Fruit fly (Drosophila melanogaster) whole organism, embryonic: ENCODE data around the gene CG5181.

Experiments
- Atf3 ChIP-seq: fragments of 200-800 bp; sonication (Bioruptor generic); optimal IDR thresholded peaks from 3 replicates; lab custom pipeline; 2016; ENCODE audit warnings: missing biosample characterization, missing genetic modification characterization
- Bgb ChIP-seq: fragments of 200-800 bp; sonication (Bioruptor generic); IDR thresholded peaks from 2 replicates; pipeline ENCODE4 v1.3.6; 2022; ENCODE audit warnings: missing biosample characterization, missing genetic modification characterization; ENCODE audit not compliant: partially characterized antibody
- CG1024 ChIP-seq: fragments of 200-800 bp; sonication (Bioruptor generic); IDR thresholded peaks from 2 replicates; pipeline ENCODE4 v1.3.6; 2022; ENCODE audit warnings: missing biosample characterization, missing genetic modification characterization
- CG10321 ChIP-seq: fragments of 200-800 bp; sonication (Bioruptor generic); IDR thresholded peaks from 2 replicates; pipeline ENCODE4 v1.3.6; 2022; ENCODE audit warnings: missing biosample characterization, missing genetic modification characterization
- CG10565 ChIP-seq: fragments of 200-800 bp; sonication (Bioruptor generic); optimal IDR thresholded peaks from 3 replicates; lab custom pipeline; 2016; ENCODE audit warnings: missing biosample characterization, mild to moderate bottlenecking, missing genetic modification characterization
- CG12071 ChIP-seq: fragments of 200-800 bp; sonication (Bioruptor generic); optimal IDR thresholded peaks from 3 replicates; lab custom pipeline; 2018; ENCODE audit warnings: missing biosample characterization, mild to moderate bottlenecking, missing genetic modification characterization
- CG16863 ChIP-seq: fragments of 200-800 bp; sonication (Bioruptor generic); optimal IDR thresholded peaks from 3 replicates; lab custom pipeline; 2016; ENCODE audit warnings: missing biosample characterization, missing genetic modification characterization
- CG17186 ChIP-seq: fragments of 200-800 bp; sonication (Bioruptor generic); optimal IDR thresholded peaks from 3 replicates; lab custom pipeline; 2017; ENCODE audit warnings: missing biosample characterization, missing genetic modification reagents, missing genetic modification characterization
- CG17568 ChIP-seq: fragments of 200-800 bp; sonication (Bioruptor generic); optimal IDR thresholded peaks from 2 replicates; lab custom pipeline; 2018; ENCODE audit warnings: missing biosample characterization, mild to moderate bottlenecking, missing genetic modification characterization, moderate library complexity
- CG18262 ChIP-seq: fragments of 200-800 bp; optimal IDR thresholded peaks from 3 replicates; lab custom pipeline; 2019; ENCODE audit warnings: missing biosample characterization, mild to moderate bottlenecking, missing genetic modification characterization, moderate library complexity
- CG31224 ChIP-seq: fragments of 200-800 bp; sonication (Bioruptor generic); IDR thresholded peaks from 2 replicates; pipeline ENCODE4 v1.3.6; 2022; ENCODE audit warnings: missing biosample characterization, missing genetic modification characterization
- CG31388 ChIP-seq: fragments of 200-800 bp; sonication (Bioruptor generic); optimal IDR thresholded peaks from 2 replicates; lab custom pipeline; 2016; ENCODE audit warnings: missing biosample characterization, missing genetic modification characterization
- CG3163 ChIP-seq: fragments of 200-800 bp; sonication (Bioruptor generic); optimal IDR thresholded peaks from 3 replicates; lab custom pipeline; 2016; ENCODE audit warnings: missing biosample characterization, missing genetic modification characterization
- CG32767 ChIP-seq: fragments of 200-800 bp; sonication (Bioruptor generic); IDR thresholded peaks from 2 replicates; pipeline ENCODE4 v1.3.6; 2022; ENCODE audit warnings: missing biosample characterization, missing genetic modification characterization
- CG33557 ChIP-seq: fragments of 200-800 bp; sonication (Bioruptor generic); optimal IDR thresholded peaks from 2 replicates; lab custom pipeline; 2019; ENCODE audit warnings: missing biosample characterization, mild to moderate bottlenecking, missing genetic modification characterization, moderate library complexity
- CG34376 ChIP-seq: fragments of 200-800 bp; sonication (Bioruptor generic); optimal IDR thresholded peaks from 2 replicates; lab custom pipeline; 2018; ENCODE audit warnings: missing biosample characterization, mild to moderate bottlenecking, missing genetic modification characterization
- CG4360 ChIP-seq: fragments of 200-800 bp; sonication (Bioruptor generic); IDR thresholded peaks from 2 replicates; pipeline ENCODE4 v1.3.6; 2022; ENCODE audit warnings: missing biosample characterization, missing genetic modification characterization
- CG6791 ChIP-seq: fragments of 200-800 bp; sonication (Bioruptor generic); IDR thresholded peaks from 3 replicates; pipeline ENCODE4 v1.3.6; 2022; ENCODE audit warnings: missing biosample characterization, missing genetic modification characterization; ENCODE audit not compliant: partially characterized antibody
- CG7987 ChIP-seq: fragments of 200-800 bp; sonication (Bioruptor generic); optimal IDR thresholded peaks from 2 replicates; lab custom pipeline; 2018; ENCODE audit warnings: missing biosample characterization, mild to moderate bottlenecking, missing genetic modification characterization, moderate library complexity
- CHES-1-like ChIP-seq: fragments of 200-800 bp; sonication (Bioruptor generic); optimal IDR thresholded peaks from 2 replicates; lab custom pipeline; 2016; ENCODE audit warnings: missing biosample characterization, missing genetic modification characterization
- CTCF ChIP-seq: fragments of 200-800 bp; sonication (Bioruptor generic); optimal IDR thresholded peaks from 2 replicates; lab custom pipeline; 2017; ENCODE audit warnings: missing biosample characterization, mild to moderate bottlenecking, missing genetic modification characterization, moderate library complexity
- CkIIα-i1 ChIP-seq: fragments of 200-800 bp; sonication (Bioruptor generic); IDR thresholded peaks from 2 replicates; pipeline ENCODE4 v1.3.6; 2022; ENCODE audit warnings: missing biosample characterization, missing genetic modification characterization
- Drgx ChIP-seq: fragments of 200-800 bp; sonication (Bioruptor generic); IDR thresholded peaks from 2 replicates; pipeline ENCODE4 v1.3.6; 2022; ENCODE audit warnings: missing biosample characterization, missing genetic modification characterization
- Gsc ChIP-seq: fragments of 200-800 bp; sonication (Bioruptor generic); IDR thresholded peaks from 2 replicates; pipeline ENCODE4 v1.3.6; 2022; ENCODE audit warnings: missing biosample characterization, missing genetic modification characterization
- Hmx ChIP-seq: fragments of 200-800 bp; sonication (Bioruptor generic); optimal IDR thresholded peaks from 2 replicates; lab custom pipeline; 2016; ENCODE audit warnings: missing biosample characterization, missing genetic modification characterization
- Hsf ChIP-seq: fragments of 200-800 bp; sonication (Bioruptor generic); optimal IDR thresholded peaks from 3 replicates; lab custom pipeline; 2016; ENCODE audit warnings: missing biosample characterization, missing genetic modification characterization
- Meics ChIP-seq: fragments of 200-800 bp; sonication (Bioruptor generic); optimal IDR thresholded peaks from 2 replicates; lab custom pipeline; 2017; ENCODE audit warnings: missing biosample characterization, mild to moderate bottlenecking, missing genetic modification characterization
- Oli ChIP-seq: fragments of 200-800 bp; sonication (Bioruptor generic); optimal IDR thresholded peaks from 2 replicates; lab custom pipeline; 2018; ENCODE audit warnings: missing biosample characterization, mild to moderate bottlenecking, missing genetic modification characterization, moderate library complexity
- PHDP ChIP-seq: fragments of 200-800 bp; sonication (Bioruptor generic); optimal IDR thresholded peaks from 3 replicates; lab custom pipeline; 2018; ENCODE audit warnings: missing biosample characterization, mild to moderate bottlenecking, missing genetic modification characterization, moderate library complexity
- Rfx ChIP-seq: fragments of 200-800 bp; sonication (Bioruptor generic); IDR thresholded peaks from 2 replicates; pipeline ENCODE4 v1.3.6; 2022; ENCODE audit warnings: missing biosample characterization, missing genetic modification characterization
- Scr ChIP-seq: fragments of 200-800 bp; sonication (Bioruptor generic); IDR thresholded peaks from 2 replicates; pipeline ENCODE4 v1.3.6; 2022; ENCODE audit warnings: missing biosample characterization, missing genetic modification characterization; ENCODE audit not compliant: partially characterized antibody
- Sox100B ChIP-seq: fragments of 200-800 bp; sonication (Bioruptor generic); optimal IDR thresholded peaks from 3 replicates; lab custom pipeline; 2018; ENCODE audit warnings: missing biosample characterization, mild to moderate bottlenecking, missing genetic modification characterization
- Sry-δ ChIP-seq: fragments of 200-800 bp; sonication (Bioruptor generic); optimal IDR thresholded peaks from 2 replicates; lab custom pipeline; 2016; ENCODE audit warnings: missing biosample characterization, missing genetic modification characterization
- abd-A ChIP-seq: fragments of 200-800 bp; sonication (Bioruptor generic); optimal IDR thresholded peaks from 3 replicates; lab custom pipeline; 2019; ENCODE audit warnings: missing biosample characterization, mild to moderate bottlenecking, missing genetic modification characterization, moderate library complexity
- bowl ChIP-seq: fragments of 200-800 bp; sonication (Bioruptor generic); IDR thresholded peaks from 2 replicates; pipeline ENCODE4 v1.3.6; 2022; ENCODE audit warnings: missing biosample characterization, missing genetic modification characterization
- br ChIP-seq: fragments of >200 bp; optimal IDR thresholded peaks from 2 replicates; lab custom pipeline; 2017
- caup ChIP-seq: fragments of 200-800 bp; sonication (Bioruptor generic); optimal IDR thresholded peaks from 3 replicates; lab custom pipeline; 2017; ENCODE audit warnings: missing biosample characterization, mild to moderate bottlenecking, missing genetic modification characterization, moderate library complexity; ENCODE audit not compliant: severe bottlenecking
- corto ChIP-seq: fragments of 200-800 bp; sonication (Bioruptor generic); optimal IDR thresholded peaks from 2 replicates; lab custom pipeline; 2016; ENCODE audit warnings: missing biosample characterization, mild to moderate bottlenecking, missing genetic modification characterization, moderate library complexity
- da ChIP-seq: fragments of 200-800 bp; sonication (Bioruptor generic); optimal IDR thresholded peaks from 2 replicates; lab custom pipeline; 2016; ENCODE audit warnings: missing biosample characterization, missing genetic modification characterization
- fd102C ChIP-seq: fragments of 200-800 bp; sonication (Bioruptor generic); optimal IDR thresholded peaks from 2 replicates; lab custom pipeline; 2018; ENCODE audit warnings: missing biosample characterization, mild to moderate bottlenecking, missing genetic modification characterization, moderate library complexity
- h ChIP-seq: fragments of >200 bp; optimal IDR thresholded peaks from 2 replicates; lab custom pipeline; 2017
- klu ChIP-seq: fragments of 200-800 bp; sonication (Bioruptor generic); IDR thresholded peaks from 2 replicates; pipeline ENCODE4 v1.3.6; 2022; ENCODE audit warnings: missing biosample characterization, missing genetic modification characterization
- pho ChIP-seq: fragments of 200-800 bp; sonication (Bioruptor generic); optimal IDR thresholded peaks from 2 replicates; lab custom pipeline; 2016; ENCODE audit warnings: missing biosample characterization, missing genetic modification characterization
- pnt ChIP-seq: fragments of 200-800 bp; sonication (Bioruptor generic); optimal IDR thresholded peaks from 3 replicates; lab custom pipeline; 2016; ENCODE audit warnings: missing biosample characterization, missing genetic modification characterization
- sc ChIP-seq, 3 experiments: fragments of >200 bp in 2 of 3; fragments of 200-800 bp in 1 of 3; sonication (Bioruptor generic) in 1 of 3; optimal IDR thresholded peaks; 2 replicates in 2 of 3; 3 replicates in 1 of 3; lab custom pipeline; 2017; ENCODE audit warnings: mild to moderate bottlenecking in 1 of 3, missing biosample characterization in 1 of 3, missing genetic modification characterization in 1 of 3, missing genetic modification reagents in 1 of 3
- sens-2 ChIP-seq: fragments of 200-800 bp; sonication (Bioruptor generic); IDR thresholded peaks from 2 replicates; pipeline ENCODE4 v1.3.6; 2022; ENCODE audit warnings: missing biosample characterization, missing genetic modification characterization
- slbo ChIP-seq: fragments of 200-800 bp; sonication (Bioruptor generic); IDR thresholded peaks from 2 replicates; pipeline ENCODE4 v1.3.6; 2022; ENCODE audit warnings: missing biosample characterization, missing genetic modification characterization
- slou ChIP-seq: fragments of 200-800 bp; sonication (Bioruptor generic); optimal IDR thresholded peaks from 3 replicates; lab custom pipeline; 2016; ENCODE audit warnings: missing biosample characterization, missing genetic modification characterization
- stc ChIP-seq: fragments of 200-800 bp; sonication (Bioruptor generic); IDR thresholded peaks from 2 replicates; pipeline ENCODE4 v1.3.6; 2022; ENCODE audit warnings: missing biosample characterization, missing genetic modification characterization
- trem ChIP-seq: fragments of 200-800 bp; optimal IDR thresholded peaks from 3 replicates; lab custom pipeline; 2019; ENCODE audit warnings: missing biosample characterization, mild to moderate bottlenecking, missing genetic modification characterization, moderate library complexity
- tx ChIP-seq: fragments of 200-800 bp; sonication (Bioruptor generic); optimal IDR thresholded peaks from 2 replicates; lab custom pipeline; 2016; ENCODE audit warnings: missing biosample characterization, missing genetic modification characterization

Gene CG5181

dm6 chr2L:7426326-7427066, 16.9 kb upstream of the CG5181 start, which contains the start of gene muc (continued):
- no peak for TF ChIP-seq CG17568 (GFP tag; lab: Kevin White, UChicago)
- peak; percentile 74 for TF ChIP-seq CG6791 (GFP tag; lab: Robert Waterston, UW)
- TF ChIP-seq Scr (GFP tag; lab: Robert Waterston, UW), result peak; percentile 75
- TF ChIP-seq sens-2, result no peak
- no peak for TF ChIP-seq CHES-1-like (GFP tag; lab: Kevin White, UChicago)
- no peak for TF ChIP-seq CG16863 (GFP tag; lab: Kevin White, UChicago)
- TF ChIP-seq CG32767 (GFP tag; lab: Robert Waterston, UW), result no peak
- peak; percentile 53 for TF ChIP-seq abd-A (tag; lab: Kevin White, UChicago)
- peak; percentile 61 for TF ChIP-seq Bgb (GFP tag; lab: Robert Waterston, UW)
- no peak for TF ChIP-seq CG4360 (GFP tag; lab: Robert Waterston, UW)
- no peak for TF ChIP-seq Gsc (GFP tag; lab: Robert Waterston, UW)
- TF ChIP-seq CG7987 (GFP tag; lab: Kevin White, UChicago), result no peak
- peak; percentile 29 for TF ChIP-seq CG18262 (tag; lab: Kevin White, UChicago)
- no peak for TF ChIP-seq caup
- TF ChIP-seq pho (GFP tag; lab: Kevin White, UChicago), result peak; percentile 51
- TF ChIP-seq trem (tag; lab: Kevin White, UChicago), result peak; percentile 49
- no peak for TF ChIP-seq Hmx (GFP tag; lab: Kevin White, UChicago)
- peak; percentile 53; the same call in 1 of the 2 replicates for TF ChIP-seq CG1024 (GFP tag; lab: Robert Waterston, UW)
- TF ChIP-seq da (GFP tag; lab: Kevin White, UChicago), result no peak
- TF ChIP-seq stc (GFP tag; lab: Robert Waterston, UW), result no peak
- peak; percentile 41 for TF ChIP-seq slou (GFP tag; lab: Kevin White, UChicago)
- TF ChIP-seq Drgx, result 0 out of 2 replicates have a peak, but pooled peaks have one; percentile 52
- TF ChIP-seq slbo (GFP tag; lab: Robert Waterston, UW), result peak; percentile 60; the same call in 1 of the 2 replicates
- TF ChIP-seq Atf3 (GFP tag; lab: Kevin White, UChicago), result no peak
- TF ChIP-seq pnt, result no peak
- no peak for TF ChIP-seq CG10321
- no peak for TF ChIP-seq bowl (GFP tag; lab: Robert Waterston, UW)
- no peak for TF ChIP-seq h (lab: Kevin White, UChicago)
- TF ChIP-seq sc (optimal IDR thresholded peaks at IDR 0.05; lab: Kevin White, UChicago), result no peak
- no peak for TF ChIP-seq sc (GFP tag; optimal IDR thresholded peaks at IDR 0.05; lab: Kevin White, UChicago)
- no peak for TF ChIP-seq br (lab: Kevin White, UChicago)
- no peak for TF ChIP-seq CkIIα-i1 (GFP tag; lab: Robert Waterston, UW)
- peak; percentile 70 for TF ChIP-seq Sry-δ (GFP tag; lab: Kevin White, UChicago)
- no peak for TF ChIP-seq CG3163 (GFP tag; lab: Kevin White, UChicago)
- no peak for TF ChIP-seq CG10565 (GFP tag; lab: Kevin White, UChicago)
- no peak for TF ChIP-seq fd102C (GFP tag; lab: Kevin White, UChicago)
- TF ChIP-seq CTCF (GFP tag; lab: Kevin White, UChicago), result no peak
- TF ChIP-seq CG33557 (GFP tag; lab: Kevin White, UChicago), result no peak
- TF ChIP-seq CG31224 (GFP tag; lab: Robert Waterston, UW), result peak; percentile 33; the same call in 1 of the 2 replicates
- TF ChIP-seq Sox100B, result no peak
- no peak for TF ChIP-seq CG34376
- TF ChIP-seq Rfx (GFP tag; lab: Robert Waterston, UW), result peak; percentile 64
- TF ChIP-seq Oli, result peak; percentile 17
- TF ChIP-seq corto (GFP tag; lab: Kevin White, UChicago), result no peak
- TF ChIP-seq CG12071, result no peak
- TF ChIP-seq CG31388 (GFP tag; lab: Kevin White, UChicago), result no peak
- no peak for TF ChIP-seq tx (GFP tag; lab: Kevin White, UChicago)
- no peak for TF ChIP-seq Meics (GFP tag; lab: Kevin White, UChicago)
- peak; percentile 2 for TF ChIP-seq Hsf
- TF ChIP-seq CG17186 (GFP tag; lab: Kevin White, UChicago), result peak; percentile 54
- TF ChIP-seq PHDP (tag; lab: Kevin White, UChicago), result peak; percentile 32
- TF ChIP-seq klu, result no peak
